Fruit fly (Drosophila melanogaster): ENCODE results near the gene CG2201.

Gene CG2201

DNA sequence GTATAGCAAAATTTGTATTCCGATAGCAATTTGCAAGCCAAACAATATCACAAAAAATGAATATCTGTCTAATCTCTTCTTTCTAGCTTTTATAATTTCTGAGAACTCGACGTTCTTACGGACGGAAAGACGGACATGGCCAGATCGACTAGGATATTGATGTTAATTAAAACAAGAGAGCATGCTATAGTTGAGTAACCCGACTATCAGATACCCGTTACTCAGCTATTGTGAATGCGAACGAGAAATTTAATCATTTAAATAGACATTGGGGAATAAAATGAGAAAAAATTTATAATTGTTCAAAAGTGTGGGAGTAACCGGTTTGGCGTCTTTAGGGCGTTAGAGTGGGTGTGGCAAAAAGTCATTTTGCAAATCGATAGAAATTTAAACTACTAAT is 3.4 kb downstream of the CG2201 start (continued):
- TF ChIP-seq gem (tag; optimal IDR thresholded peaks at IDR 0.05) (no peak), CG7963 (GFP tag; IDR thresholded peaks at IDR 0.05; ENCODE audit: partially characterized antibody) (peak; percentile 35; the same call in 1 of the 3 replicates), ERR (GFP tag; optimal IDR thresholded peaks at IDR 0.05) (no peak), oc (tag; optimal IDR thresholded peaks at IDR 0.05) (no peak), Sin3A (optimal IDR thresholded peaks at IDR 0.05) (no peak), MBD-R2 (GFP tag; IDR thresholded peaks at IDR 0.05) (no peak), Xrp1 (GFP tag; IDR thresholded peaks at IDR 0.05) (no peak), CG43689 (GFP tag; IDR thresholded peaks at IDR 0.05) (no peak), Ravus (GFP tag; IDR thresholded peaks at IDR 0.05) (no peak), mld (GFP tag; IDR thresholded peaks at IDR 0.05; ENCODE audit: partially characterized antibody) (0 out of 3 replicates have a peak, but pooled peaks have one; percentile 62), dan (GFP tag; IDR thresholded peaks at IDR 0.05) (no peak), btn (GFP tag; optimal IDR thresholded peaks at IDR 0.05) (no peak), Dfd (GFP tag; optimal IDR thresholded peaks at IDR 0.05) (no peak), HLH4C (GFP tag; IDR thresholded peaks at IDR 0.05; ENCODE audit: partially characterized antibody) (peak; percentile 70; the same call in 2 of the 3 replicates), CG6791 (GFP tag; IDR thresholded peaks at IDR 0.05; ENCODE audit: partially characterized antibody) (peak; percentile 56; the same call in 2 of the 3 replicates), insv (GFP tag; optimal IDR thresholded peaks at IDR 0.05) (no peak), CG18011 (GFP tag; optimal IDR thresholded peaks at IDR 0.05) (no peak), CG17359 (tag; optimal IDR thresholded peaks at IDR 0.05) (no peak), Scr (GFP tag; IDR thresholded peaks at IDR 0.05; ENCODE audit: partially characterized antibody) (peak; percentile 41; the same call in 1 of the 2 replicates), gsb-n (tag; optimal IDR thresholded peaks at IDR 0.05) (no peak), wdn (GFP tag; IDR thresholded peaks at IDR 0.05) (no peak), inv (GFP tag; IDR thresholded peaks at IDR 0.05; ENCODE audit: partially characterized antibody) (peak; percentile 36; the same call in 1 of the 2 replicates), Hey (tag; optimal IDR thresholded peaks at IDR 0.05) (no peak), CG15073 (GFP tag; optimal IDR thresholded peaks at IDR 0.05) (no peak), CG5245 (GFP tag; optimal IDR thresholded peaks at IDR 0.05) (no peak), MESR4 (GFP tag; optimal IDR thresholded peaks at IDR 0.05) (no peak), ro (GFP tag; IDR thresholded peaks at IDR 0.05) (no peak), Fer1 (GFP tag; optimal IDR thresholded peaks at IDR 0.05) (no peak), CG12071 (GFP tag; optimal IDR thresholded peaks at IDR 0.05) (no peak), CG3838 (GFP tag; optimal IDR thresholded peaks at IDR 0.05) (no peak), CG11398 (GFP tag; optimal IDR thresholded peaks at IDR 0.05) (no peak), CG14860 (GFP tag; IDR thresholded peaks at IDR 0.05; ENCODE audit: partially characterized antibody) (peak; percentile 46; the same call in 1 of the 3 replicates), Jarid2 (GFP tag; optimal IDR thresholded peaks at IDR 0.05) (no peak), vnd (GFP tag; IDR thresholded peaks at IDR 0.05; ENCODE audit: partially characterized antibody) (peak; percentile 38; the same call in 2 of the 3 replicates), CG6813 (GFP tag; optimal IDR thresholded peaks at IDR 0.05) (no peak), eve (GFP tag; optimal IDR thresholded peaks at IDR 0.05) (no peak), CG3847 (GFP tag; IDR thresholded peaks at IDR 0.05) (no peak), crp (GFP tag; optimal IDR thresholded peaks at IDR 0.05) (no peak), CG4707 (GFP tag; optimal IDR thresholded peaks at IDR 0.05) (no peak)

DNA sequence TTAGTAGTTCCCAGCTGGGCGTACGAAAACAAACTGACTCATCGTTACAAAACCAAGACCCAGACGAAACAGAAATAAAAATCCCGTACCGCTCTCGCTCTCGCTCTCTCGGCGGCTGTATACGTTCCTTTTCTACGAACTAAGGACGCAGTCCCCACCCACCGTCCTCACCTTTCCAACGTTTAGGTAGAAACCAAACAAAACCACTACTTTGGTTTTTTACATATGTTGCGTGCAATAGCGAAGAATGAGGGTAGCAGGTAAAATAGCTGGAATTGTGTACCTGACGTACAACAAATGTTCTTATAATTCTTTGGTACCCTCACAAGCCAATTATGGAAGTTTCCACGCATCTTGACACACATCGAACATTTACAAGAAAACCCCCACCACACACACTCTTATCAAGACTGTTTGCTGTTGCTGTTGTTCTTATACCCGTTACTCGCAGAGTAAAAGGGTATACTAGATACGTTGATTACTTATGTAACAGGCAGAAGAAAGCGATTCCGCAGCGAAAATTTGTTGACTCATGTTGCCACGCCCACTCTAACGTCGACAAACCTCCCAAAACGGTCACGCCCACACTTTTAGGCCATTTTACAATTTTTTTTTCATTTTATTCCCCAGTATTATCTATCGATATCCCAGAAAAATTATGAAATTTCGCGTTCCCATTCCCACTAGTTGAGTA is 5.0 kb downstream of the CG2201 start:
- peak; percentile 50; the same call in 1 of the 2 replicates for TF ChIP-seq Xrp1 (GFP tag; IDR thresholded peaks at IDR 0.05)
- TF ChIP-seq CG2678 (tag; optimal IDR thresholded peaks at IDR 0.05): peak; percentile 61
- TF ChIP-seq dan (GFP tag; IDR thresholded peaks at IDR 0.05): no peak
- no peak for TF ChIP-seq CG1832 (GFP tag; optimal IDR thresholded peaks at IDR 0.05)
- TF ChIP-seq dimm (GFP tag; IDR thresholded peaks at IDR 0.05): no peak
- no peak for TF ChIP-seq B-H2 (GFP tag; optimal IDR thresholded peaks at IDR 0.05)
- peak; percentile 3 for TF ChIP-seq CG30431 (GFP tag; optimal IDR thresholded peaks at IDR 0.05)
- no peak for TF ChIP-seq hbn (GFP tag; IDR thresholded peaks at IDR 0.05; ENCODE audit: partially characterized antibody)
- TF ChIP-seq CG17361 (GFP tag; IDR thresholded peaks at IDR 0.05): peak; percentile 52; the same call in 2 of the 3 replicates
- TF ChIP-seq Fer2 (tag; optimal IDR thresholded peaks at IDR 0.05): no peak
- TF ChIP-seq Bteb2 (GFP tag; optimal IDR thresholded peaks at IDR 0.05): no peak
- TF ChIP-seq onecut (GFP tag; IDR thresholded peaks at IDR 0.05): no peak
- TF ChIP-seq nau (GFP tag; optimal IDR thresholded peaks at IDR 0.05): no peak

All from whole organism, embryonic.